Fruit fly (Drosophila melanogaster) whole organism, pupa: ENCODE measurements around the gene Nmnat.

ENCODE experiments used
- CG10348 ChIP-seq: fragments of 200-800 bp; sonication (Bioruptor generic); IDR thresholded peaks from 2 replicates; pipeline ENCODE4 v1.3.6; 2022; ENCODE audit warnings: missing biosample characterization, missing genetic modification characterization
- CG12605 ChIP-seq: fragments of 200-800 bp; sonication (Bioruptor generic); IDR thresholded peaks from 2 replicates; pipeline ENCODE4 v1.3.6; 2022; ENCODE audit warnings: missing biosample characterization, missing genetic modification characterization
- CG13204 ChIP-seq: fragments of 200-800 bp; sonication (Bioruptor generic); optimal IDR thresholded peaks from 2 replicates; lab custom pipeline; 2018; ENCODE audit warnings: missing biosample characterization, mild to moderate bottlenecking, missing genetic modification characterization, moderate library complexity
- CG14655 ChIP-seq: fragments of 200-800 bp; sonication (Bioruptor generic); optimal IDR thresholded peaks from 3 replicates; lab custom pipeline; 2017; ENCODE audit warnings: mild to moderate bottlenecking, missing biosample characterization, missing genetic modification reagents, missing genetic modification characterization
- CG15710 ChIP-seq: fragments of 200-800 bp; sonication (Bioruptor generic); optimal IDR thresholded peaks from 2 replicates; lab custom pipeline; 2018; ENCODE audit warnings: missing biosample characterization, mild to moderate bottlenecking, missing genetic modification characterization, moderate library complexity
- CG17806 ChIP-seq: fragments of 200-800 bp; sonication (Bioruptor generic); optimal IDR thresholded peaks from 2 replicates; lab custom pipeline; 2018; ENCODE audit warnings: missing biosample characterization, mild to moderate bottlenecking, missing genetic modification characterization, moderate library complexity
- CG32121 ChIP-seq: fragments of 200-800 bp; sonication (Bioruptor generic); IDR thresholded peaks from 2 replicates; pipeline ENCODE4 v1.3.6; 2022; ENCODE audit warnings: missing biosample characterization, missing genetic modification characterization
- CG34367 ChIP-seq: fragments of 200-800 bp; sonication (Bioruptor generic); optimal IDR thresholded peaks from 2 replicates; lab custom pipeline; 2018; ENCODE audit warnings: missing biosample characterization, mild to moderate bottlenecking, missing genetic modification characterization
- CG4496 ChIP-seq: fragments of 200-800 bp; sonication (Bioruptor generic); IDR thresholded peaks from 3 replicates; pipeline ENCODE4 v1.3.6; 2022; ENCODE audit warnings: missing biosample characterization, missing genetic modification characterization
- CG8159 ChIP-seq: fragments of 200-800 bp; sonication (Bioruptor generic); optimal IDR thresholded peaks from 3 replicates; lab custom pipeline; 2018; ENCODE audit warnings: missing biosample characterization, mild to moderate bottlenecking, missing genetic modification characterization, moderate library complexity
- CG8301 ChIP-seq: fragments of 200-800 bp; sonication (Bioruptor generic); optimal IDR thresholded peaks from 2 replicates; lab custom pipeline; 2018; ENCODE audit warnings: missing biosample characterization, mild to moderate bottlenecking, missing genetic modification characterization
- CG9948 ChIP-seq: fragments of 200-800 bp; sonication (Bioruptor generic); optimal IDR thresholded peaks from 2 replicates; lab custom pipeline; 2018; ENCODE audit warnings: missing biosample characterization, mild to moderate bottlenecking, missing genetic modification characterization, moderate library complexity
- D1 ChIP-seq: fragments of 200-800 bp; sonication (Bioruptor generic); optimal IDR thresholded peaks from 2 replicates; lab custom pipeline; 2018; ENCODE audit warnings: missing biosample characterization, mild to moderate bottlenecking, missing genetic modification characterization, moderate library complexity
- EcR ChIP-seq: fragments of 200-800 bp; sonication (Bioruptor generic); optimal IDR thresholded peaks from 3 replicates; lab custom pipeline; 2019; ENCODE audit warnings: missing biosample characterization, missing genetic modification characterization, mild to moderate bottlenecking, moderate library complexity, missing genetic modification reagents
- Ets98B ChIP-seq: fragments of 200-800 bp; sonication (Bioruptor generic); IDR thresholded peaks from 2 replicates; pipeline ENCODE4 v1.3.6; 2022; ENCODE audit warnings: missing biosample characterization, missing genetic modification characterization
- Pif1A ChIP-seq: fragments of 200-800 bp; sonication (Bioruptor generic); optimal IDR thresholded peaks from 3 replicates; lab custom pipeline; 2016; ENCODE audit warnings: missing biosample characterization, missing genetic modification characterization
- Pif1B ChIP-seq: fragments of 200-800 bp; sonication (Bioruptor generic); optimal IDR thresholded peaks from 3 replicates; lab custom pipeline; 2016; ENCODE audit warnings: missing biosample characterization, missing genetic modification characterization
- Snoo ChIP-seq: fragments of 200-800 bp; sonication (Bioruptor generic); optimal IDR thresholded peaks from 3 replicates; lab custom pipeline; 2017; ENCODE audit warnings: missing biosample characterization, mild to moderate bottlenecking, missing genetic modification characterization, inconsistent platforms
- fd96Ca ChIP-seq: fragments of 200-800 bp; sonication (Bioruptor generic); IDR thresholded peaks from 3 replicates; pipeline ENCODE4 v1.3.6; 2022; ENCODE audit warnings: missing biosample characterization, missing genetic modification characterization
- gl ChIP-seq: fragments of 200-800 bp; sonication (Bioruptor generic); optimal IDR thresholded peaks from 2 replicates; lab custom pipeline; 2018; ENCODE audit warnings: missing biosample characterization, mild to moderate bottlenecking, missing genetic modification characterization
- rn ChIP-seq: fragments of 200-800 bp; sonication (Bioruptor generic); IDR thresholded peaks from 2 replicates; pipeline ENCODE4 v1.3.6; 2022; ENCODE audit warnings: missing biosample characterization, missing genetic modification characterization

Gene Nmnat

dm6 chr3R:24910097-24910496 is 34.9 kb upstream of the Nmnat start:
- no peak for TF ChIP-seq D1
- peak; percentile 2 for TF ChIP-seq CG34367
- peak; percentile 65 for TF ChIP-seq rn (GFP tag; lab: Robert Waterston, UW)
- TF ChIP-seq CG32121 (GFP tag; lab: Robert Waterston, UW), result peak; percentile 87
- peak; percentile 86 for TF ChIP-seq Ets98B (GFP tag; lab: Robert Waterston, UW)
- TF ChIP-seq CG9948, result no peak
- no peak for TF ChIP-seq EcR (GFP tag; lab: Kevin White, UChicago)
- peak; percentile 39 for TF ChIP-seq CG8159
- TF ChIP-seq Pif1A, result no peak
- peak; percentile 77; the same call in 2 of the 3 replicates for TF ChIP-seq fd96Ca (GFP tag; lab: Robert Waterston, UW)
- TF ChIP-seq CG4496 (GFP tag; lab: Robert Waterston, UW), result peak; percentile 86
- peak; percentile 23 for TF ChIP-seq CG15710
- no peak for TF ChIP-seq Snoo
- TF ChIP-seq Pif1B, result peak; percentile 50
- TF ChIP-seq CG12605, result peak; percentile 54; the same call in 1 of the 2 replicates
- TF ChIP-seq CG8301 (tag; lab: Kevin White, UChicago), result peak; percentile 66
- peak; percentile 41 for TF ChIP-seq CG17806 (tag; lab: Kevin White, UChicago)

dm6 chr3R:24914864-24915263 is 30.2 kb upstream of the Nmnat start:
- no peak for TF ChIP-seq CG14655 (GFP tag; lab: Kevin White, UChicago)
- TF ChIP-seq EcR (GFP tag; lab: Kevin White, UChicago), result no peak
- TF ChIP-seq Pif1B, result no peak
- TF ChIP-seq Ets98B (GFP tag; lab: Robert Waterston, UW), result no peak
- no peak for TF ChIP-seq CG12605
- no peak for TF ChIP-seq CG17806 (tag; lab: Kevin White, UChicago)
- TF ChIP-seq CG32121 (GFP tag; lab: Robert Waterston, UW), result no peak
- TF ChIP-seq gl (tag; lab: Kevin White, UChicago), result no peak
- TF ChIP-seq CG34367, result no peak
- no peak for TF ChIP-seq fd96Ca (GFP tag; lab: Robert Waterston, UW)
- no peak for TF ChIP-seq D1
- no peak for TF ChIP-seq Pif1A
- TF ChIP-seq CG15710, result no peak
- TF ChIP-seq CG13204, result no peak
- no peak for TF ChIP-seq Snoo
- no peak for TF ChIP-seq CG8301 (tag; lab: Kevin White, UChicago)
- TF ChIP-seq CG9948, result no peak

dm6 chr3R:24917814-24918636 is 27.0 kb upstream of the Nmnat start, which contains the start of the genes PIG-S, sud1 and CG11168:
Gene PIG-S (minus strand): TSS chr3R:24917864.
Gene sud1 (minus strand): TSS chr3R:24917864.
Gene CG11168 (plus strand): TSS chr3R:24918106.
- TF ChIP-seq Snoo (peak; percentile 58), CG10348 (GFP tag; lab: Robert Waterston, UW) (no peak), CG17806 (tag; lab: Kevin White, UChicago) (peak; percentile 29), CG4496 (GFP tag; lab: Robert Waterston, UW) (peak; percentile 75; the same call in 2 of the 3 replicates), Pif1B (no peak), CG9948 (peak; percentile 57), CG12605 (no peak), rn (GFP tag; lab: Robert Waterston, UW) (no peak), fd96Ca (GFP tag; lab: Robert Waterston, UW) (peak; percentile 30; the same call in 1 of the 3 replicates), Ets98B (GFP tag; lab: Robert Waterston, UW) (peak; percentile 41), CG15710 (peak; percentile 51), CG32121 (GFP tag; lab: Robert Waterston, UW) (peak; percentile 62; the same call in 1 of the 2 replicates)

dm6 chr3R:24922270-24922669 is 22.8 kb upstream of the Nmnat start, which contains the start of gene Mink:
Gene Mink (plus strand): TSS chr3R:24922473.
- TF ChIP-seq CG10348 (GFP tag; lab: Robert Waterston, UW), result no peak
- no peak for TF ChIP-seq CG17806 (tag; lab: Kevin White, UChicago)
- TF ChIP-seq CG9948, result no peak

- TF ChIP-seq CG12605 (no peak), CG13204 (no peak), CG8159 (no peak), CG17806 (tag; lab: Kevin White, UChicago) (no peak), EcR (GFP tag; lab: Kevin White, UChicago) (no peak), CG10348 (GFP tag; lab: Robert Waterston, UW) (no peak), CG8301 (tag; lab: Kevin White, UChicago) (no peak), CG9948 (no peak), rn (GFP tag; lab: Robert Waterston, UW) (no peak)
Observed at dm6 chr3R:24924916-24925315, 20.1 kb upstream of the Nmnat start, which contains the start of gene Trf4-2. Gene Trf4-2 (plus strand): TSS chr3R:24925216.

- TF ChIP-seq CG17806 (tag; lab: Kevin White, UChicago) (no peak), CG4496 (GFP tag; lab: Robert Waterston, UW) (no peak), CG12605 (no peak), D1 (no peak), Pif1A (no peak), rn (GFP tag; lab: Robert Waterston, UW) (no peak), gl (tag; lab: Kevin White, UChicago) (no peak), Pif1B (no peak)
Observed at dm6 chr3R:24926752-24927320, 18.2 kb upstream of the Nmnat start.
